Fruit fly (Drosophila melanogaster) whole organism, embryonic: ENCODE data around the gene CG5071.

Experiments
- ATbp ChIP-seq: fragments of 200-800 bp; sonication (Bioruptor generic); optimal IDR thresholded peaks from 2 replicates; lab custom pipeline; 2017; ENCODE audit warnings: missing biosample characterization, mild to moderate bottlenecking, missing genetic modification characterization, missing genetic modification reagents
- Ada2b ChIP-seq: fragments of 200-800 bp; sonication (Bioruptor generic); IDR thresholded peaks from 2 replicates; pipeline ENCODE4 v1.3.6; 2022; ENCODE audit warnings: missing biosample characterization, missing genetic modification characterization
- Atf3 ChIP-seq: fragments of 200-800 bp; sonication (Bioruptor generic); optimal IDR thresholded peaks from 3 replicates; lab custom pipeline; 2016; ENCODE audit warnings: missing biosample characterization, missing genetic modification characterization
- CG1024 ChIP-seq: fragments of 200-800 bp; sonication (Bioruptor generic); IDR thresholded peaks from 2 replicates; pipeline ENCODE4 v1.3.6; 2022; ENCODE audit warnings: missing biosample characterization, missing genetic modification characterization
- CG11504 ChIP-seq: fragments of 200-800 bp; sonication (Bioruptor generic); optimal IDR thresholded peaks from 3 replicates; lab custom pipeline; 2019; ENCODE audit warnings: missing biosample characterization, mild to moderate bottlenecking, missing genetic modification characterization, moderate library complexity
- CG12236 ChIP-seq: fragments of 200-800 bp; sonication (Bioruptor generic); optimal IDR thresholded peaks from 2 replicates; lab custom pipeline; 2016; ENCODE audit warnings: missing biosample characterization, missing genetic modification characterization
- CG12659 ChIP-seq: fragments of 200-800 bp; sonication (Bioruptor generic); optimal IDR thresholded peaks from 3 replicates; lab custom pipeline; 2017; ENCODE audit warnings: mild to moderate bottlenecking, missing biosample characterization, missing genetic modification reagents, missing genetic modification characterization
- CG13123 ChIP-seq: fragments of 200-800 bp; sonication (Bioruptor generic); optimal IDR thresholded peaks from 2 replicates; lab custom pipeline; 2016; ENCODE audit warnings: missing biosample characterization, missing genetic modification characterization
- CG14710 ChIP-seq: fragments of 200-800 bp; sonication (Bioruptor generic); optimal IDR thresholded peaks from 3 replicates; lab custom pipeline; 2019; ENCODE audit warnings: missing biosample characterization, mild to moderate bottlenecking, missing genetic modification characterization, moderate library complexity
- CG14860 ChIP-seq: fragments of 200-800 bp; sonication (Bioruptor generic); IDR thresholded peaks from 3 replicates; pipeline ENCODE4 v1.3.6; 2022; ENCODE audit warnings: missing biosample characterization, missing genetic modification characterization; ENCODE audit not compliant: partially characterized antibody
- CG14965 ChIP-seq: fragments of 200-800 bp; sonication (Bioruptor generic); optimal IDR thresholded peaks from 2 replicates; lab custom pipeline; 2016; ENCODE audit warnings: missing biosample characterization, missing genetic modification characterization, borderline replicate concordance
- CG1647 ChIP-seq: fragments of 200-800 bp; sonication (Bioruptor generic); optimal IDR thresholded peaks from 3 replicates; lab custom pipeline; 2016; ENCODE audit warnings: missing biosample characterization, missing genetic modification characterization
- CG16813 ChIP-seq: fragments of 200-800 bp; sonication (Bioruptor generic); IDR thresholded peaks from 3 replicates; pipeline ENCODE4 v1.3.6; 2022; ENCODE audit warnings: missing biosample characterization, missing genetic modification characterization; ENCODE audit not compliant: partially characterized antibody
- CG16815 ChIP-seq: fragments of 200-800 bp; sonication (Bioruptor generic); optimal IDR thresholded peaks from 3 replicates; lab custom pipeline; 2017; ENCODE audit warnings: missing biosample characterization, mild to moderate bottlenecking, missing genetic modification characterization
- CG18619 ChIP-seq: fragments of 200-800 bp; sonication (Bioruptor generic); optimal IDR thresholded peaks from 3 replicates; lab custom pipeline; 2017; ENCODE audit warnings: missing biosample characterization, mild to moderate bottlenecking, missing genetic modification characterization
- CG2116 ChIP-seq: fragments of 200-800 bp; sonication (Bioruptor generic); optimal IDR thresholded peaks from 3 replicates; lab custom pipeline; 2018; ENCODE audit warnings: missing biosample characterization, mild to moderate bottlenecking, missing genetic modification characterization
- CG2129 ChIP-seq: fragments of 200-800 bp; sonication (Bioruptor generic); IDR thresholded peaks from 2 replicates; pipeline ENCODE4 v1.3.6; 2022; ENCODE audit warnings: missing biosample characterization, missing genetic modification characterization; ENCODE audit not compliant: partially characterized antibody
- CG2678 ChIP-seq: fragments of 200-800 bp; sonication (Bioruptor generic); optimal IDR thresholded peaks from 3 replicates; lab custom pipeline; 2019; ENCODE audit warnings: missing biosample characterization, mild to moderate bottlenecking, missing genetic modification characterization, moderate library complexity
- CG2712 ChIP-seq: fragments of 200-800 bp; optimal IDR thresholded peaks from 3 replicates; lab custom pipeline; 2019; ENCODE audit warnings: missing biosample characterization, mild to moderate bottlenecking, missing genetic modification characterization, moderate library complexity
- CG31224 ChIP-seq: fragments of 200-800 bp; sonication (Bioruptor generic); IDR thresholded peaks from 2 replicates; pipeline ENCODE4 v1.3.6; 2022; ENCODE audit warnings: missing biosample characterization, missing genetic modification characterization
- CG33557 ChIP-seq: fragments of 200-800 bp; sonication (Bioruptor generic); optimal IDR thresholded peaks from 2 replicates; lab custom pipeline; 2019; ENCODE audit warnings: missing biosample characterization, mild to moderate bottlenecking, missing genetic modification characterization, moderate library complexity
- CG34422 ChIP-seq: fragments of 200-800 bp; sonication (Bioruptor generic); IDR thresholded peaks from 3 replicates; pipeline ENCODE4 v1.3.6; 2022; ENCODE audit warnings: missing biosample characterization, missing genetic modification characterization
- CG4360 ChIP-seq: fragments of 200-800 bp; sonication (Bioruptor generic); IDR thresholded peaks from 2 replicates; pipeline ENCODE4 v1.3.6; 2022; ENCODE audit warnings: missing biosample characterization, missing genetic modification characterization
- CG4404 ChIP-seq: fragments of 200-800 bp; sonication (Bioruptor generic); IDR thresholded peaks from 2 replicates; pipeline ENCODE4 v1.3.6; 2022; ENCODE audit warnings: missing biosample characterization, missing genetic modification characterization
- CG6791 ChIP-seq: fragments of 200-800 bp; sonication (Bioruptor generic); IDR thresholded peaks from 3 replicates; pipeline ENCODE4 v1.3.6; 2022; ENCODE audit warnings: missing biosample characterization, missing genetic modification characterization; ENCODE audit not compliant: partially characterized antibody
- CG7271 ChIP-seq: fragments of 200-800 bp; sonication (Bioruptor generic); optimal IDR thresholded peaks from 2 replicates; lab custom pipeline; 2018; ENCODE audit warnings: missing biosample characterization, mild to moderate bottlenecking, missing genetic modification characterization, moderate library complexity
- CG7556 ChIP-seq: fragments of 200-800 bp; sonication (Bioruptor generic); optimal IDR thresholded peaks from 2 replicates; lab custom pipeline; 2017; ENCODE audit warnings: missing biosample characterization, mild to moderate bottlenecking, missing genetic modification characterization
- CG8924 ChIP-seq: fragments of 200-800 bp; optimal IDR thresholded peaks from 3 replicates; lab custom pipeline; 2019; ENCODE audit warnings: missing biosample characterization, mild to moderate bottlenecking, missing genetic modification characterization, moderate library complexity
- CG8944 ChIP-seq: fragments of 200-800 bp; sonication (Bioruptor generic); optimal IDR thresholded peaks from 3 replicates; lab custom pipeline; 2016; ENCODE audit warnings: missing biosample characterization, missing genetic modification characterization
- CkIIα-i1 ChIP-seq: fragments of 200-800 bp; sonication (Bioruptor generic); IDR thresholded peaks from 2 replicates; pipeline ENCODE4 v1.3.6; 2022; ENCODE audit warnings: missing biosample characterization, missing genetic modification characterization
- Dip2 ChIP-seq: fragments of 200-800 bp; sonication (Bioruptor generic); IDR thresholded peaks from 2 replicates; pipeline ENCODE4 v1.3.6; 2022; ENCODE audit warnings: missing biosample characterization, missing genetic modification characterization
- ERR ChIP-seq: fragments of 200-800 bp; sonication (Bioruptor generic); optimal IDR thresholded peaks from 2 replicates; lab custom pipeline; 2016; ENCODE audit warnings: missing biosample characterization, missing genetic modification characterization
- Fer3 ChIP-seq: fragments of 200-800 bp; sonication (Bioruptor generic); optimal IDR thresholded peaks from 2 replicates; lab custom pipeline; 2018; ENCODE audit warnings: missing biosample characterization, mild to moderate bottlenecking, missing genetic modification characterization, moderate library complexity
- Med ChIP-seq: fragments of 200-800 bp; sonication (Bioruptor generic); peaks from one replicate; lab custom pipeline; 2016; ENCODE audit warnings: missing biosample characterization, missing genetic modification characterization, mild to moderate bottlenecking, inconsistent platforms, moderate library complexity
- NfI ChIP-seq: fragments of 200-800 bp; sonication (Bioruptor generic); optimal IDR thresholded peaks from 3 replicates; lab custom pipeline; 2018; ENCODE audit warnings: missing biosample characterization, mild to moderate bottlenecking, missing genetic modification characterization, moderate library complexity
- Opbp ChIP-seq: fragments of 200-800 bp; sonication (Bioruptor generic); IDR thresholded peaks from 3 replicates; pipeline ENCODE4 v1.3.6; 2022; ENCODE audit warnings: missing biosample characterization, missing genetic modification characterization; ENCODE audit not compliant: partially characterized antibody
- Usf ChIP-seq: fragments of 200-800 bp; sonication (Bioruptor generic); optimal IDR thresholded peaks from 2 replicates; lab custom pipeline; 2017; ENCODE audit warnings: missing genotype, missing biosample characterization, missing genetic modification characterization
- bbx ChIP-seq: fragments of 200-800 bp; sonication (Bioruptor generic); IDR thresholded peaks from 2 replicates; pipeline ENCODE4 v1.3.6; 2022; ENCODE audit warnings: missing biosample characterization, missing genetic modification characterization; ENCODE audit not compliant: partially characterized antibody
- cato ChIP-seq: fragments of 200-800 bp; sonication (Bioruptor generic); optimal IDR thresholded peaks from 2 replicates; lab custom pipeline; 2016; ENCODE audit warnings: missing biosample characterization, missing genetic modification characterization, borderline replicate concordance
- chm ChIP-seq: fragments of 200-800 bp; sonication (Bioruptor generic); IDR thresholded peaks from 2 replicates; pipeline ENCODE4 v1.3.6; 2022; ENCODE audit warnings: missing biosample characterization, missing genetic modification characterization
- danr ChIP-seq: fragments of 200-800 bp; sonication (Bioruptor generic); IDR thresholded peaks from 2 replicates; pipeline ENCODE4 v1.3.6; 2022; ENCODE audit warnings: missing biosample characterization, missing genetic modification characterization
- fd102C ChIP-seq: fragments of 200-800 bp; sonication (Bioruptor generic); optimal IDR thresholded peaks from 2 replicates; lab custom pipeline; 2018; ENCODE audit warnings: missing biosample characterization, mild to moderate bottlenecking, missing genetic modification characterization, moderate library complexity
- ham ChIP-seq: fragments of 200-800 bp; sonication (Bioruptor generic); IDR thresholded peaks from 2 replicates; pipeline ENCODE4 v1.3.6; 2022; ENCODE audit warnings: missing biosample characterization, missing genetic modification characterization
- hkb ChIP-seq, 2 experiments: fragments of 200-800 bp in 1 of 2; fragments of >200 bp in 1 of 2; sonication (Bioruptor generic) in 1 of 2; IDR thresholded peaks in 1 of 2; optimal IDR thresholded peaks in 1 of 2; 2 replicates each; pipeline versions ENCODE4 v1.3.6 to Lab custom; 2017 to 2022; ENCODE audit warnings: missing biosample characterization in 1 of 2, missing genetic modification characterization in 1 of 2
- luna ChIP-seq: fragments of 200-800 bp; sonication (Bioruptor generic); optimal IDR thresholded peaks from 2 replicates; lab custom pipeline; 2016; ENCODE audit warnings: missing biosample characterization, missing genetic modification characterization
- mam ChIP-seq: fragments of 200-800 bp; sonication (Bioruptor generic); optimal IDR thresholded peaks from 3 replicates; lab custom pipeline; 2016; ENCODE audit warnings: missing biosample characterization, missing genetic modification characterization
- nom ChIP-seq: fragments of 200-800 bp; sonication (Bioruptor generic); optimal IDR thresholded peaks from 2 replicates; lab custom pipeline; 2017; ENCODE audit warnings: missing biosample characterization, missing genetic modification characterization, mild to moderate bottlenecking, moderate library complexity, missing genetic modification reagents
- pros ChIP-seq: fragments of 200-800 bp; sonication (Bioruptor generic); optimal IDR thresholded peaks from 3 replicates; lab custom pipeline; 2019; ENCODE audit warnings: missing biosample characterization, mild to moderate bottlenecking, missing genetic modification characterization, moderate library complexity
- sens ChIP-seq: fragments of 200-800 bp; sonication (Bioruptor generic); peaks from one replicate; lab custom pipeline; 2016; ENCODE audit warnings: missing biosample characterization, missing genetic modification characterization
- slou ChIP-seq: fragments of 200-800 bp; sonication (Bioruptor generic); optimal IDR thresholded peaks from 3 replicates; lab custom pipeline; 2016; ENCODE audit warnings: missing biosample characterization, missing genetic modification characterization
- zen ChIP-seq: fragments of 200-800 bp; sonication (Bioruptor generic); optimal IDR thresholded peaks from 3 replicates; lab custom pipeline; 2018; ENCODE audit warnings: missing biosample characterization, mild to moderate bottlenecking, missing genetic modification characterization, moderate library complexity

The CG5071 gene

dm6 chr3R:25591500-25591899, 26.7 kb upstream of the CG5071 start (continued):
- TF ChIP-seq pros (GFP tag; lab: Kevin White, UChicago) = no peak
- no peak for TF ChIP-seq danr (GFP tag; lab: Robert Waterston, UW)
- TF ChIP-seq CG8944 (GFP tag; lab: Kevin White, UChicago) = no peak
- no peak for TF ChIP-seq luna
- no peak for TF ChIP-seq CG1647 (GFP tag; lab: Kevin White, UChicago)
- TF ChIP-seq hkb (optimal IDR thresholded peaks at IDR 0.05; lab: Kevin White, UChicago) = no peak
- TF ChIP-seq hkb (GFP tag; IDR thresholded peaks at IDR 0.05; lab: Robert Waterston, UW) = no peak
- TF ChIP-seq CG11504 (tag; lab: Kevin White, UChicago) = no peak
- TF ChIP-seq chm (GFP tag; lab: Robert Waterston, UW) = no peak
- TF ChIP-seq CG12236 (GFP tag; lab: Kevin White, UChicago) = no peak
- TF ChIP-seq Ada2b (GFP tag; lab: Robert Waterston, UW) = no peak
- peak; percentile 27 for TF ChIP-seq Med (GFP tag; lab: Kevin White, UChicago)
- no peak for TF ChIP-seq mam (GFP tag; lab: Kevin White, UChicago)
- no peak for TF ChIP-seq slou (GFP tag; lab: Kevin White, UChicago)
- TF ChIP-seq CG2712 (tag; lab: Kevin White, UChicago) = peak; percentile 33
- no peak for TF ChIP-seq CG1024 (GFP tag; lab: Robert Waterston, UW)
- TF ChIP-seq Fer3 = no peak
- peak; percentile 5 for TF ChIP-seq CG7271
- TF ChIP-seq ERR (GFP tag; lab: Kevin White, UChicago) = no peak
- no peak for TF ChIP-seq CG14860 (GFP tag; lab: Robert Waterston, UW)
- TF ChIP-seq CG16813 (GFP tag; lab: Robert Waterston, UW) = peak; percentile 40; the same call in 1 of the 3 replicates
- TF ChIP-seq CG34422 = no peak
- no peak for TF ChIP-seq CkIIα-i1 (GFP tag; lab: Robert Waterston, UW)
- TF ChIP-seq Usf (GFP tag; lab: Kevin White, UChicago) = no peak
- TF ChIP-seq CG18619 (GFP tag; lab: Kevin White, UChicago) = no peak
- no peak for TF ChIP-seq CG12659
- TF ChIP-seq NfI (GFP tag; lab: Kevin White, UChicago) = no peak
- TF ChIP-seq ham (GFP tag; lab: Robert Waterston, UW) = no peak
- no peak for TF ChIP-seq nom (GFP tag; lab: Kevin White, UChicago)
- TF ChIP-seq CG2129 (GFP tag; lab: Robert Waterston, UW) = no peak
- no peak for TF ChIP-seq CG7556
- TF ChIP-seq CG4404 = no peak
- TF ChIP-seq ATbp (GFP tag; lab: Kevin White, UChicago) = no peak
- TF ChIP-seq CG2678 (tag; lab: Kevin White, UChicago) = no peak
- TF ChIP-seq bbx (GFP tag; lab: Robert Waterston, UW) = no peak
- no peak for TF ChIP-seq cato (GFP tag; lab: Kevin White, UChicago)
- peak; percentile 97 for TF ChIP-seq CG14965 (GFP tag; lab: Kevin White, UChicago)
- TF ChIP-seq CG16815 (GFP tag; lab: Kevin White, UChicago) = no peak

- TF ChIP-seq CG8924 (tag; lab: Kevin White, UChicago) (peak; percentile 38), CG13123 (GFP tag; lab: Kevin White, UChicago) (no peak), Med (GFP tag; lab: Kevin White, UChicago) (peak; percentile 31), Dip2 (GFP tag; lab: Robert Waterston, UW) (no peak), Atf3 (GFP tag; lab: Kevin White, UChicago) (no peak), sens (GFP tag; lab: Kevin White, UChicago) (peak; percentile 63), fd102C (peak; percentile 45), Opbp (GFP tag; lab: Robert Waterston, UW) (peak; percentile 45; the same call in 1 of the 3 replicates), CG33557 (GFP tag; lab: Kevin White, UChicago) (peak; percentile 25), CG31224 (GFP tag; lab: Robert Waterston, UW) (no peak), NfI (GFP tag; lab: Kevin White, UChicago) (no peak), zen (tag; lab: Kevin White, UChicago) (peak; percentile 73), CG14710 (tag; lab: Kevin White, UChicago) (peak; percentile 51), CG2116 (peak; percentile 23), CG6791 (GFP tag; lab: Robert Waterston, UW) (peak; percentile 69; the same call in 2 of the 3 replicates), CG4360 (peak; percentile 11; the same call in 1 of the 2 replicates)
Measured at dm6 chr3R:25594128-25594527, 24.1 kb upstream of the CG5071 start.
